Worm (Caenorhabditis elegans) whole organism, L2 larva: ENCODE results near the gene lgc-39.

Experiments used
- C34F6.9 ChIP-seq: fragments of 150-350 bp; optimal IDR thresholded peaks from 2 replicates; lab custom pipeline; 2014; ENCODE audit warnings: missing biosample characterization, missing genetic modification characterization
- Y55F3AM.14 ChIP-seq: fragments of 200-800 bp; sonication (Bioruptor generic); optimal IDR thresholded peaks from 2 replicates; lab custom pipeline; 2018; ENCODE audit warnings: mild to moderate bottlenecking, missing genetic modification characterization, missing compliant biosample characterization
- ZK546.5 ChIP-seq: sonication (generic microtip); optimal IDR thresholded peaks from 2 replicates; lab custom pipeline; 2017; ENCODE audit warnings: missing biosample characterization, missing genetic modification characterization
- alr-1 ChIP-seq: fragments of 150-350 bp; optimal IDR thresholded peaks from 2 replicates; lab custom pipeline; 2014; ENCODE audit warnings: missing biosample characterization, missing genetic modification characterization
- aly-2 ChIP-seq: fragments of 150-350 bp; optimal IDR thresholded peaks from 2 replicates; lab custom pipeline; 2014; ENCODE audit warnings: missing biosample characterization, missing genetic modification characterization
- blmp-1 ChIP-seq: sonication (generic microtip); optimal IDR thresholded peaks from 2 replicates; lab custom pipeline; 2017; ENCODE audit warnings: missing genetic modification characterization, mild to moderate bottlenecking, missing compliant biosample characterization, antibody characterized with exemption, moderate library complexity; ENCODE audit not compliant: insufficient read depth
- ceh-16 ChIP-seq: fragments of 150-350 bp; optimal IDR thresholded peaks from 2 replicates; lab custom pipeline; 2014; ENCODE audit warnings: missing biosample characterization, missing genetic modification characterization
- ceh-82 ChIP-seq: fragments of 150-350 bp; optimal IDR thresholded peaks from 2 replicates; lab custom pipeline; 2014; ENCODE audit warnings: missing biosample characterization, missing genetic modification characterization
- crh-2 ChIP-seq: sonication (generic microtip); optimal IDR thresholded peaks from 2 replicates; lab custom pipeline; 2017; ENCODE audit warnings: missing biosample characterization, missing genetic modification characterization
- dmd-4 ChIP-seq: sonication (generic microtip); optimal IDR thresholded peaks from 2 replicates; lab custom pipeline; 2017; ENCODE audit warnings: missing biosample characterization, missing genetic modification characterization
- egl-27 ChIP-seq: sonication (generic microtip); optimal IDR thresholded peaks from 3 replicates; lab custom pipeline; 2017; ENCODE audit warnings: missing biosample characterization, missing genetic modification reagents, missing genetic modification characterization
- fos-1 ChIP-seq: fragments of 150-350 bp; optimal IDR thresholded peaks from 2 replicates; lab custom pipeline; 2014; ENCODE audit warnings: missing biosample characterization, missing genetic modification characterization
- gmeb-1 ChIP-seq: fragments of 150-350 bp; optimal IDR thresholded peaks from 2 replicates; lab custom pipeline; 2014; ENCODE audit warnings: missing biosample characterization, missing genetic modification characterization
- lin-13 ChIP-seq: fragments of 150-350 bp; optimal IDR thresholded peaks from 2 replicates; lab custom pipeline; 2014; ENCODE audit warnings: missing biosample characterization, missing genetic modification reagents, missing genetic modification characterization
- lin-39 ChIP-seq: fragments of 150-350 bp; optimal IDR thresholded peaks from 2 replicates; lab custom pipeline; 2014; ENCODE audit warnings: missing biosample characterization, missing genetic modification reagents, missing genetic modification characterization
- lsy-2 ChIP-seq, 2 experiments: fragments of 150-350 bp in 1 of 2; sonication (generic microtip) in 1 of 2; optimal IDR thresholded peaks; 2 replicates each; lab custom pipeline; 2014 to 2017; ENCODE audit warnings: missing biosample characterization in 2 of 2, missing genetic modification characterization in 2 of 2
- mab-5 ChIP-seq: fragments of 150-350 bp; optimal IDR thresholded peaks from 2 replicates; lab custom pipeline; 2014; ENCODE audit warnings: missing biosample characterization, missing genetic modification characterization
- mdl-1 ChIP-seq, 2 experiments: fragments of 150-350 bp in 1 of 2; sonication (generic microtip) in 1 of 2; optimal IDR thresholded peaks; 2 replicates each; lab custom pipeline; 2017; ENCODE audit warnings: missing biosample characterization in 2 of 2, missing genetic modification characterization in 2 of 2
- nhr-11 ChIP-seq: fragments of 150-350 bp; optimal IDR thresholded peaks from 2 replicates; lab custom pipeline; 2014; ENCODE audit warnings: missing biosample characterization, missing genetic modification characterization
- nhr-12 ChIP-seq: fragments of 150-350 bp; optimal IDR thresholded peaks from 2 replicates; lab custom pipeline; 2014; ENCODE audit warnings: missing biosample characterization, missing genetic modification characterization
- nhr-129 ChIP-seq: fragments of 150-350 bp; optimal IDR thresholded peaks from 2 replicates; lab custom pipeline; 2014; ENCODE audit warnings: missing biosample characterization, missing genetic modification characterization
- nhr-21 ChIP-seq: fragments of 150-350 bp; optimal IDR thresholded peaks from 2 replicates; lab custom pipeline; 2014; ENCODE audit warnings: missing biosample characterization, missing genetic modification characterization
- nhr-23 ChIP-seq: fragments of 150-350 bp; optimal IDR thresholded peaks from 2 replicates; lab custom pipeline; 2014; ENCODE audit warnings: missing biosample characterization, missing genetic modification reagents, missing genetic modification characterization
- nhr-237 ChIP-seq: fragments of 150-350 bp; optimal IDR thresholded peaks from 2 replicates; lab custom pipeline; 2014; ENCODE audit warnings: missing biosample characterization, missing genetic modification characterization
- nhr-25 ChIP-seq: fragments of 150-350 bp; sonication (generic microtip); optimal IDR thresholded peaks from 3 replicates; lab custom pipeline; 2014; ENCODE audit warnings: missing biosample characterization, missing genetic modification characterization
- nhr-6 ChIP-seq: fragments of 150-350 bp; optimal IDR thresholded peaks from 2 replicates; lab custom pipeline; 2014; ENCODE audit warnings: missing biosample characterization, missing genetic modification characterization
- nhr-77 ChIP-seq: fragments of 150-350 bp; optimal IDR thresholded peaks from 2 replicates; lab custom pipeline; 2014; ENCODE audit warnings: missing biosample characterization, missing genetic modification characterization
- skn-1 ChIP-seq: sonication (generic microtip); optimal IDR thresholded peaks from 2 replicates; lab custom pipeline; 2017; ENCODE audit warnings: missing biosample characterization, missing genetic modification characterization
- sma-9 ChIP-seq, 2 experiments: fragments of 150-350 bp in 1 of 2; sonication (generic microtip) in 1 of 2; optimal IDR thresholded peaks; 2 replicates each; lab custom pipeline; 2014 to 2016; ENCODE audit warnings: missing genetic modification characterization in 2 of 2, mild to moderate bottlenecking in 1 of 2, missing biosample characterization in 1 of 2, missing compliant biosample characterization in 1 of 2, missing genetic modification reagents in 1 of 2, moderate library complexity in 1 of 2
- unc-39 ChIP-seq: fragments of 150-350 bp; optimal IDR thresholded peaks from 2 replicates; lab custom pipeline; 2014; ENCODE audit warnings: missing biosample characterization, missing genetic modification characterization
- unc-55 ChIP-seq: fragments of 150-350 bp; sonication (generic microtip); optimal IDR thresholded peaks from 3 replicates; lab custom pipeline; 2014; ENCODE audit warnings: missing biosample characterization, missing genetic modification reagents, missing genetic modification characterization
- unc-62 ChIP-seq: fragments of 150-350 bp; optimal IDR thresholded peaks from 2 replicates; lab custom pipeline; 2014; ENCODE audit warnings: missing biosample characterization, missing genetic modification reagents, missing genetic modification characterization
- ztf-1 ChIP-seq: fragments of 200-800 bp; sonication (Bioruptor generic); conservative IDR thresholded peaks from 2 replicates; pipeline ENCODE4 v1.3.6; 2022; ENCODE audit warnings: missing genetic modification characterization, missing compliant biosample characterization
- ztf-4 ChIP-seq: fragments of 150-350 bp; optimal IDR thresholded peaks from 2 replicates; lab custom pipeline; 2014; ENCODE audit warnings: missing biosample characterization, missing genetic modification characterization

Gene lgc-39

DNA sequence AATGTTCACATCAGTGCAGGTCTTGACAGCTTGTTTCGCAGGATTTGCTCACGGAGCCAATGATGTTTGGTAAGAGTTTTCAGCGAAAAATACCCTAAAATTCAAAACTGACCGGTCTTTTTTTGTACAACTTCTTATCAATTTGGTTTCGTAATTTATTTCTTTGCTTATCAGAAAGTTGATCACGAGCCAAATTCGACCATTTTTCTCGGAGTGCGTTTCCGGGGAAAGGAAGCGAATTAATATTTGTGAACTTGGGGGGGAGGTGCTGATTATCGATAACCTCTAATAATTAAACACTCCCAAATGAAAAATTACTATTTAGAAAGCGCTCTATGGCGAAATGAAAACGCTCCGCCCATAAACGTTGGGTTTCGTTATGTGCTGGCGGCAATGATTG is 11.3 kb downstream of the lgc-39 start:
- peak; percentile 43 for TF ChIP-seq gmeb-1 (tag; lab: Kevin White, UChicago)
- no peak for TF ChIP-seq lsy-2 (tag; optimal IDR thresholded peaks at IDR 0.05; lab: Kevin White, UChicago)
- no peak for TF ChIP-seq mdl-1 (tag; optimal IDR thresholded peaks at IDR 0.05; lab: Kevin White, UChicago)
- TF ChIP-seq ztf-1 (GFP tag; lab: Robert Waterston, UW) = no peak
- no peak for TF ChIP-seq nhr-23 (tag; lab: Kevin White, UChicago)
- TF ChIP-seq lin-39 (tag; lab: Kevin White, UChicago) = no peak
- no peak for TF ChIP-seq nhr-237
- TF ChIP-seq fos-1 (tag; lab: Kevin White, UChicago) = peak; percentile 81
- no peak for TF ChIP-seq blmp-1 (tag; lab: Kevin White, UChicago)
- TF ChIP-seq nhr-129 (tag; lab: Kevin White, UChicago) = no peak
- no peak for TF ChIP-seq nhr-6 (tag; lab: Kevin White, UChicago)
- TF ChIP-seq ztf-4 = no peak
- TF ChIP-seq sma-9 (GFP tag; optimal IDR thresholded peaks at IDR 0.05; lab: Kevin White, UChicago) = peak; percentile 10
- TF ChIP-seq sma-9 (tag; optimal IDR thresholded peaks at IDR 0.05; lab: Kevin White, UChicago) = no peak
- TF ChIP-seq skn-1 = no peak
- TF ChIP-seq mab-5 = no peak
- no peak for TF ChIP-seq C34F6.9 (tag; lab: Kevin White, UChicago)
- no peak for TF ChIP-seq nhr-21
- TF ChIP-seq nhr-12 (tag; lab: Kevin White, UChicago) = no peak

DNA sequence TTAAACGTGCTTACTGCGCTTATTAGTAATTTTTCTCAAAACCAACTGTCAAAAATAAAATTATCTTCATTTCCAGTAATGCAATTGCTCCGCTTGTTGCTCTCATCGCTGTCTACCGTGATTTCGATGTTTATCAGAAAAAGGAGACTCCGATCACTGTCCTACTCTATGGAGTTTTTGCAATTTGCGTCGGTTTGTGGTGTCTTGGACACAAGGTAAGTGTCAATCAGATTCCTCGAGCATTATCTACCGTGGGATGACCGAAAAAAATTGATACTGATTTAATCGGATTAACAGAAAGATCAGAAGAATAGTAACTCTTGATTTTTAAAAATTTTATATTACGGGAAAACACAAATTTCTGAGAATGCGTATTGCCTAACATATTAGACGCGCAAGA is 12.0 kb downstream of the lgc-39 start:
- TF ChIP-seq crh-2 (no peak), nhr-25 (tag; lab: Kevin White, UChicago) (no peak)

DNA sequence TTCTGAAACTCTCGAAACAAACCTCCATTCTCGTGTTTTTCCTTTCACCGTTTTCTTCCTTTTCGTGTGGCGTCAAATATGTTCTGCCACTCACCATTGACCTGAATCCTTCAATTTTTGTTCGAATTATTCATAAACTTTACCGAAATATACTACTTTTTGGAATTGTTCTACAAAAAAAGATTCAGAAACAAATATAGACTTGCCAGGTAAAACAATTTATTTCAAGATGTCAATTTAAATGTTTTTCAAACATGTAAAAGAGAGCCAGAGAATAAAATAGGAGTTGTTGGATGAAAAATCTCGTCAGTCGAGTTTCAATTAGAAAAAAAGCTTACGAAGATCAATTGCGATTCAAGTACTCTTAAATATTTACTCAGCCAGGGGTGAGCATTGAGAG is 18.3 kb downstream of the lgc-39 start, which contains the start of gene F09G2.8:
Gene F09G2.8, minus strand, starts transcription at position 101 of the 400 bp plus-strand sequence.
- TF ChIP-seq dmd-4 (tag; lab: Kevin White, UChicago) (no peak), ztf-4 (no peak)
- TF ChIP-seq, all 48 proteins: peak for 0

DNA sequence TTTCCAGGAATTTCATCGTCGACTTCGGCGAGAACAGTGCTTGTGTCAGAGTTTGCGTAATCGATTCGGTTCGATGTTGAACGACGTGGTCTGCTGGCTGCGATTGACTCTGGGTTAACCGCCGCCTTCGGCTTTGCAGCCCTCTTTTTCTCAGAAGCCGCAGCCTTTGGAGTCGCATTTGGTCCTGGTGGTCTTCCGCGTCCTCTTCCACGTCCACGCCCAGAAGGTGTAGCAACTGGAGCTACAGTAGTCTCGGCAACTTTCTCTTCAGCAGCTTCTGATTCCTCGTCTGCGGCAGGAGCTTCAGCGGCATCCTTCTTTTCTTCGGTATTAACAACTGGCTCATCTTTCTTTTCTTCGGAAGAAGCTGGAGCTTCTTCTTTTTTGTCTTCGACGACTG is 19.5 kb downstream of the lgc-39 start:
- TF ChIP-seq alr-1 (tag; lab: Kevin White, UChicago) (no peak), nhr-77 (no peak), egl-27 (no peak), unc-55 (no peak), unc-62 (GFP tag; lab: Kevin White, UChicago) (no peak), gmeb-1 (tag; lab: Kevin White, UChicago) (no peak), unc-39 (tag; lab: Kevin White, UChicago) (no peak), fos-1 (tag; lab: Kevin White, UChicago) (no peak), Y55F3AM.14 (GFP tag; lab: Kevin White, UChicago) (no peak), lin-13 (GFP tag; lab: Kevin White, UChicago) (no peak), ceh-82 (tag; lab: Kevin White, UChicago) (no peak), ZK546.5 (tag; lab: Kevin White, UChicago) (no peak), nhr-11 (tag; lab: Kevin White, UChicago) (no peak), lin-39 (tag; lab: Kevin White, UChicago) (no peak), mdl-1 (tag; optimal IDR thresholded peaks at IDR 0.05; lab: Kevin White, UChicago) (no peak), C34F6.9 (tag; lab: Kevin White, UChicago) (no peak), dmd-4 (tag; lab: Kevin White, UChicago) (no peak), aly-2 (tag; lab: Kevin White, UChicago) (no peak), nhr-21 (no peak), nhr-6 (tag; lab: Kevin White, UChicago) (no peak)

DNA sequence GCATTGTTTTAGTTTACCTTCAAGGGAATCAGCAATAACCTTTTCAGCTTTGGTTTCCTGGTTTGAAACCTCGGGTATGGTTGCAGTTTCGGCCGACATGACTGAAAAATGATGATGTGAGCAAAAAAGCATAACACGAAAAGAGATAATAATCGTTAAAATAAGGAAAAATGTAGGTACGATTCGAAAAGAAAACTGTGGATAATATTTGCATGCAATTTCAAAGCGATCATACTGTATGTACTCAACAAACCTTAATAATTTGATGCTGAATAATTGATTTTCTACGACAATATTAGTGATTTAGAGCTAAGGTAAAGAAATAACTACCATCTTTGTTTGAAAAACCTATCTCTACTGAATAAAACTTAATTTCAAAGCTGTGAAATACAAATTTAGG is 20.7 kb downstream of the lgc-39 start, which contains the start of gene attf-2:
Gene attf-2, minus strand, starts transcription at position 101 of the 400 bp plus-strand sequence.
- TF ChIP-seq skn-1 (no peak), ceh-16 (tag; lab: Kevin White, UChicago) (no peak), unc-39 (tag; lab: Kevin White, UChicago) (no peak), blmp-1 (tag; lab: Kevin White, UChicago) (no peak)
